Fruit fly (Drosophila melanogaster) Kc167 (cell line): ENCODE data around the gene ND-B14.5A.

Experiments used
- Myc ChIP-seq: fragments of >200 bp; optimal IDR thresholded peaks from 2 replicates; lab custom pipeline; 2017; ENCODE audit warnings: missing external identifiers
- Sin3A ChIP-seq: fragments of >200 bp; optimal IDR thresholded peaks from 2 replicates; lab custom pipeline; 2018; ENCODE audit warnings: missing external identifiers
- h ChIP-seq: fragments of >200 bp; optimal IDR thresholded peaks from 3 replicates; lab custom pipeline; 2018; ENCODE audit warnings: missing external identifiers

dm6 chrX:2172420-2172827 lies at the start of gene ND-B14.5A:
- no peak for TF ChIP-seq h (lab: Kevin White, UChicago)
- no peak for TF ChIP-seq Sin3A (lab: Kevin White, UChicago)
- no peak for TF ChIP-seq Myc (lab: Kevin White, UChicago)
